Worm (Caenorhabditis elegans) whole organism, late embryonic: ENCODE results near the gene trpl-5.

Experiments used
- elt-2 ChIP-seq: sonication (generic microtip); optimal IDR thresholded peaks from 2 replicates; lab custom pipeline; 2016; ENCODE audit warnings: missing genetic modification reagents, missing genetic modification characterization, missing compliant biosample characterization
- nfya-1 ChIP-seq: sonication (generic microtip); optimal IDR thresholded peaks from 2 replicates; lab custom pipeline; 2017; ENCODE audit warnings: missing genetic modification characterization, mild to moderate bottlenecking, missing compliant biosample characterization, antibody characterized with exemption, moderate library complexity
- npax-4 ChIP-seq: sonication (generic microtip); optimal IDR thresholded peaks from 2 replicates; lab custom pipeline; 2016; ENCODE audit warnings: missing genetic modification characterization, missing compliant biosample characterization
- pros-1 ChIP-seq: fragments of 150-350 bp; optimal IDR thresholded peaks from 2 replicates; lab custom pipeline; 2014; ENCODE audit warnings: missing biosample characterization, missing genetic modification reagents, missing genetic modification characterization
- sox-4 ChIP-seq: sonication (generic microtip); optimal IDR thresholded peaks from 2 replicates; lab custom pipeline; 2017; ENCODE audit warnings: mild to moderate bottlenecking, missing genetic modification characterization, inconsistent platforms, missing compliant biosample characterization

- TF ChIP-seq nfya-1 (no peak), npax-4 (no peak), sox-4 (tag; lab: Kevin White, UChicago) (no peak), pros-1 (tag; lab: Kevin White, UChicago) (no peak), elt-2 (tag; lab: Kevin White, UChicago) (no peak)
Observed at ce11 chrII:2051372-2051771, 39.1 kb downstream of the trpl-5 start, which contains the start of gene fbxb-35.
